Worm (Caenorhabditis elegans): ENCODE results near the gene C54E4.1.

The C54E4.1 gene

ce11 chrIV:2217260-2217659 is 41.9 kb downstream of the C54E4.1 start (continued):
- no peak for TF ChIP-seq nhr-41 (GFP tag; IDR thresholded peaks at IDR 0.05)
- TF ChIP-seq D1046.2 (GFP tag; IDR thresholded peaks at IDR 0.05), result 0 out of 2 replicates have a peak, but pooled peaks have one; percentile 25
- TF ChIP-seq ces-1 (GFP tag; optimal IDR thresholded peaks at IDR 0.05), result no peak
- TF ChIP-seq daf-8 (GFP tag; IDR thresholded peaks at IDR 0.05), result no peak
- TF ChIP-seq ceh-20 (GFP tag; IDR thresholded peaks at IDR 0.05), result no peak
- no peak for TF ChIP-seq dmd-9 (GFP tag; IDR thresholded peaks at IDR 0.05)
- no peak for TF ChIP-seq fos-1 (tag; optimal IDR thresholded peaks at IDR 0.05)
- TF ChIP-seq F44E2.7 (GFP tag; IDR thresholded peaks at IDR 0.05), result no peak
- no peak for TF ChIP-seq daf-19 (GFP tag; conservative IDR thresholded peaks at IDR 0.05)
- TF ChIP-seq spr-3 (GFP tag; optimal IDR thresholded peaks at IDR 0.05), result no peak
- TF ChIP-seq mep-1 (tag; optimal IDR thresholded peaks at IDR 0.05), result no peak
- no peak for TF ChIP-seq Y105C5A.15 (GFP tag; IDR thresholded peaks at IDR 0.05)
- TF ChIP-seq T20F7.1 (GFP tag; optimal IDR thresholded peaks at IDR 0.05), result no peak
- peak; percentile 14 for TF ChIP-seq mxl-3 (GFP tag; optimal IDR thresholded peaks at IDR 0.05)
- no peak for TF ChIP-seq tag-97 (GFP tag; IDR thresholded peaks at IDR 0.05)
- no peak for TF ChIP-seq mdt-29 (GFP tag; IDR thresholded peaks at IDR 0.05)
- TF ChIP-seq dmd-6 (GFP tag; IDR thresholded peaks at IDR 0.05), result 0 out of 2 replicates have a peak, but pooled peaks have one; percentile 7
- TF ChIP-seq set-16 (GFP tag; IDR thresholded peaks at IDR 0.05), result peak; percentile 40
- TF ChIP-seq nhr-48 (tag; optimal IDR thresholded peaks at IDR 0.05), result no peak
- TF ChIP-seq dpl-1 (GFP tag; optimal IDR thresholded peaks at IDR 0.05), result no peak
- no peak for TF ChIP-seq Y48G9A.11 (GFP tag; IDR thresholded peaks at IDR 0.05)
- no peak for TF ChIP-seq zip-2 (tag; optimal IDR thresholded peaks at IDR 0.05)
- TF ChIP-seq nhr-28 (tag; optimal IDR thresholded peaks at IDR 0.05), result no peak
- TF ChIP-seq F49E8.2 (tag; optimal IDR thresholded peaks at IDR 0.05; ENCODE audit: borderline replicate concordance), result no peak
- TF ChIP-seq zip-11 (GFP tag; IDR thresholded peaks at IDR 0.05), result no peak
- no peak for TF ChIP-seq nhr-6 (tag; optimal IDR thresholded peaks at IDR 0.05)
- no peak for TF ChIP-seq daf-16 (GFP tag; optimal IDR thresholded peaks at IDR 0.05)
- no peak for TF ChIP-seq daf-16 (tag; optimal IDR thresholded peaks at IDR 0.05)
- no peak for TF ChIP-seq ama-1 (optimal IDR thresholded peaks at IDR 0.05)

- TF ChIP-seq ceh-62 (tag; optimal IDR thresholded peaks at IDR 0.05), result no peak
- peak in 1 of 2 experiments; percentile 99 for TF ChIP-seq unc-62 (GFP tag; optimal IDR thresholded peaks at IDR 0.05 in 1 of 2)
- no peak for TF ChIP-seq unc-62 (tag; optimal IDR thresholded peaks at IDR 0.05)
- TF ChIP-seq php-3 (GFP tag; IDR thresholded peaks at IDR 0.05), result peak; percentile 91
- peak; percentile 72; the same call in 1 of the 2 replicates for TF ChIP-seq arid-1 (GFP tag; conservative IDR thresholded peaks at IDR 0.05)
- TF ChIP-seq unc-39 (tag; optimal IDR thresholded peaks at IDR 0.05), result no peak
- TF ChIP-seq lim-7 (GFP tag; IDR thresholded peaks at IDR 0.05), result no peak
- TF ChIP-seq pqm-1 (tag; optimal IDR thresholded peaks at IDR 0.05), result no peak
- TF ChIP-seq aly-2 (tag; optimal IDR thresholded peaks at IDR 0.05), result no peak
- peak; percentile 83 for TF ChIP-seq zfp-2 (tag; optimal IDR thresholded peaks at IDR 0.05)
- peak; percentile 83 for TF ChIP-seq nhr-11 (tag; optimal IDR thresholded peaks at IDR 0.05)
- peak; percentile 80 for TF ChIP-seq nhr-77 (tag; optimal IDR thresholded peaks at IDR 0.05)
- TF ChIP-seq lin-39 (tag; optimal IDR thresholded peaks at IDR 0.05), result no peak
- TF ChIP-seq zip-11 (GFP tag; IDR thresholded peaks at IDR 0.05), result no peak
- peak; percentile 92 for TF ChIP-seq madf-9 (GFP tag; conservative IDR thresholded peaks at IDR 0.05)
- peak; percentile 17 for TF ChIP-seq ztf-7 (tag; optimal IDR thresholded peaks at IDR 0.05)
- no peak for TF ChIP-seq zag-1 (tag; optimal IDR thresholded peaks at IDR 0.05)
- peak; percentile 93 for TF ChIP-seq mdt-29 (GFP tag; IDR thresholded peaks at IDR 0.05)
- TF ChIP-seq lin-29 (GFP tag; IDR thresholded peaks at IDR 0.05), result peak; percentile 94
- TF ChIP-seq set-16 (GFP tag; IDR thresholded peaks at IDR 0.05), result peak; percentile 100
- peak; percentile 98 for TF ChIP-seq tra-1 (GFP tag; IDR thresholded peaks at IDR 0.05)
- no peak for TF ChIP-seq daf-8 (GFP tag; IDR thresholded peaks at IDR 0.05)
- no peak for TF ChIP-seq Y48G9A.11 (GFP tag; IDR thresholded peaks at IDR 0.05)
- TF ChIP-seq mxl-3 (GFP tag; optimal IDR thresholded peaks at IDR 0.05), result peak; percentile 98
- peak; percentile 82 for TF ChIP-seq ceh-32 (tag; optimal IDR thresholded peaks at IDR 0.05; ENCODE audit: poor library complexity)
- peak; percentile 98 to 99 for TF ChIP-seq mdl-1 (tag; optimal IDR thresholded peaks at IDR 0.05)
- TF ChIP-seq ctbp-1 (GFP tag; IDR thresholded peaks at IDR 0.05), result peak; percentile 92
- no peak for TF ChIP-seq daf-19 (GFP tag; conservative IDR thresholded peaks at IDR 0.05)
- TF ChIP-seq pha-4 (GFP tag; IDR thresholded peaks at IDR 0.05), result peak; percentile 98
- TF ChIP-seq pha-4 (tag; optimal IDR thresholded peaks at IDR 0.05), result no peak
- TF ChIP-seq jun-1 (tag; optimal IDR thresholded peaks at IDR 0.05), result peak; percentile 90
These were observed 44.0 kb downstream of the C54E4.1 start for ce11 chrIV:2219334-2219755.
